Fruit fly (Drosophila melanogaster): Measurements from ENCODE around the gene CG4582.

Gene CG4582

DNA sequence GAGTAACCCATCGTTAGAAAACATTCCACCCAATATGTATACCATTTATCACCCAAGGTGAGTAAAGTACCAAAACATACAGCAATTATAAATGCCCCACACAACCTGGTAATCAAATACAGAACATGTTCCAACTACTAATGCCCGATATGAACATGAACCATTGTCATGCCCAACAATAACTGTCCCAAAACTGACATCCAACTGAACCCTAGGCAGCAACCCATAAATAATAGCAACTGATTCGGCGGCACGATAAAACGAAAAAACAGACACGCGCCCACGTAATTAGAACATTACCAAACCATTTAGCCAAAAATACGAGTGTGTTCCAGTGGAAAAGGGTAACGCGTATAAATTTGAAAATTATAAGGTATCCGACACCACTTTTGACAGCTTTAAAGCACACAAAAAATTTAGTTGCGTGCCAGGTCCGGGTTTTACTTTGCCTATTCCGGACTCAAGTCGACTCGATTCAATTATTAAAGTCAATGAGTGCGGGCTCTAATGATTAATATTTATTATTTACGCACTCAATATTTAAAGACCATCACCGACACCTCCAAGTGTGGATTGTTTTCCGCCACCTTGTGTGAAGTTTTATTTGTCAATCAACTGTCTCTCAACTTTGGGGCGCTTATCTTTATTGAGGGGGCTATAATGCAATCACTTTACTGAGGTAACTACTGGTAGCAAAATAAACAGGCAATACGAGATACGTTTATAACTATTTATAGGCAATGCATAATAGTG, 39.2 kb downstream of the CG4582 start (continued):
- TF ChIP-seq pfk (GFP tag; optimal IDR thresholded peaks at IDR 0.05) (no peak), sr (GFP tag; IDR thresholded peaks at IDR 0.05) (no peak), Med (GFP tag) (peak; percentile 82), CG33557 (GFP tag; optimal IDR thresholded peaks at IDR 0.05) (peak; percentile 18), Oli (tag; optimal IDR thresholded peaks at IDR 0.05) (peak; percentile 23), bsh (GFP tag; optimal IDR thresholded peaks at IDR 0.05) (peak in 1 of 2 experiments; percentile 32), Jarid2 (GFP tag; optimal IDR thresholded peaks at IDR 0.05) (no peak), CG1603 (tag; optimal IDR thresholded peaks at IDR 0.05) (peak; percentile 41), Xrp1 (GFP tag; IDR thresholded peaks at IDR 0.05) (0 out of 2 replicates have a peak, but pooled peaks have one; percentile 17), gem (tag; optimal IDR thresholded peaks at IDR 0.05) (peak; percentile 30), CG3407 (GFP tag; optimal IDR thresholded peaks at IDR 0.05) (peak; percentile 31), CG17568 (GFP tag; optimal IDR thresholded peaks at IDR 0.05) (peak; percentile 35), CG6254 (GFP tag; optimal IDR thresholded peaks at IDR 0.05) (peak; percentile 25), PHDP (tag; optimal IDR thresholded peaks at IDR 0.05) (peak; percentile 56), Rfx (GFP tag; IDR thresholded peaks at IDR 0.05) (0 out of 2 replicates have a peak, but pooled peaks have one; percentile 10), CG15514 (GFP tag; optimal IDR thresholded peaks at IDR 0.05) (no peak), bowl (GFP tag; IDR thresholded peaks at IDR 0.05) (no peak), CoRest (tag; optimal IDR thresholded peaks at IDR 0.05) (peak; percentile 26), kah (GFP tag; optimal IDR thresholded peaks at IDR 0.05) (no peak), bbx (GFP tag; IDR thresholded peaks at IDR 0.05; ENCODE audit: partially characterized antibody) (no peak), lov (optimal IDR thresholded peaks at IDR 0.05) (no peak), lov (GFP tag; IDR thresholded peaks at IDR 0.05) (no peak)

DNA sequence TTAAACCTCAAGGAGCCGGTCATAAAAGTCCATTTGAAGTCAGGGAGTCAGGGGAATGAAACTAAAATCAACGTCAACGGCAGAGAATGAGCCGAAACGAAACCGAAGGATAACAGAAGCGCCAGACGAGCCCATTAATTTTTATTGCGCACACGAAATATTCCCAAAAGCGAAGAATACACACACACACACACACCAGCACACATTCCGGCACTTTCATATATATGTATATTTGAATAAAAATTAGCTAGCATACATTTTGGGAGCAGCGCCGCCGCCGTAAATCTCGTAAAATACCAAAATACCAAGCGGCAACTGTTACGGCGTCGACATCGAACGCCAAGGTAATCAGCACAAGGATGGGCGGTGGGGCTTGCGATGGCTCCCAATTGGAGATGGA, 43.8 kb downstream of the CG4582 start:
- TF ChIP-seq cg (GFP tag; optimal IDR thresholded peaks at IDR 0.05) (peak; percentile 51), inv (GFP tag; IDR thresholded peaks at IDR 0.05; ENCODE audit: partially characterized antibody) (no peak), sd (tag; optimal IDR thresholded peaks at IDR 0.05) (peak; percentile 26), schlank (tag; optimal IDR thresholded peaks at IDR 0.05) (no peak), twi (tag; optimal IDR thresholded peaks at IDR 0.05) (peak; percentile 68), ind (GFP tag; optimal IDR thresholded peaks at IDR 0.05) (no peak), Hr51 (GFP tag; optimal IDR thresholded peaks at IDR 0.05) (peak in 1 of 2 experiments; percentile 23), abd-A (tag; optimal IDR thresholded peaks at IDR 0.05) (peak; percentile 93), Deaf1 (tag; optimal IDR thresholded peaks at IDR 0.05) (peak; percentile 23), CG13894 (tag; optimal IDR thresholded peaks at IDR 0.05) (peak; percentile 3)

- TF ChIP-seq Stat92E (GFP tag; optimal IDR thresholded peaks at IDR 0.05) (no peak), CG4360 (GFP tag; IDR thresholded peaks at IDR 0.05) (no peak), CG7271 (tag; optimal IDR thresholded peaks at IDR 0.05) (no peak), CG18476 (GFP tag; optimal IDR thresholded peaks at IDR 0.05) (no peak), Nf-YA (GFP tag; IDR thresholded peaks at IDR 0.05) (no peak), Aef1 (GFP tag; IDR thresholded peaks at IDR 0.05) (0 out of 3 replicates have a peak, but pooled peaks have one; percentile 14), Ets65A (GFP tag) (no peak), CG3847 (GFP tag; IDR thresholded peaks at IDR 0.05) (no peak), CG8924 (tag; optimal IDR thresholded peaks at IDR 0.05) (peak; percentile 16), CG15073 (GFP tag; optimal IDR thresholded peaks at IDR 0.05) (no peak), CkIIα-i1 (GFP tag; IDR thresholded peaks at IDR 0.05) (no peak), nerfin-2 (GFP tag; IDR thresholded peaks at IDR 0.05; ENCODE audit: partially characterized antibody) (no peak), CG42726 (GFP tag; IDR thresholded peaks at IDR 0.05; ENCODE audit: partially characterized antibody) (no peak), Adf1 (GFP tag; IDR thresholded peaks at IDR 0.05) (no peak)
Measured at dm6 chr3R:25532406-25533225, 50.4 kb downstream of the CG4582 start.
